Fruit fly (Drosophila melanogaster) whole organism, embryonic: Measurements from ENCODE around the gene CG15141.
A peak's percentile ranks its signal among the peaks of the same experiment; 100 is the strongest.

ENCODE experiments used
- Awh ChIP-seq: fragments of 200-800 bp; sonication (Bioruptor generic); IDR thresholded peaks from 2 replicates; pipeline ENCODE4, ENCODE4 v1.3.6; 2022; ENCODE audit warnings: missing biosample characterization, missing genetic modification characterization
- Bgb ChIP-seq: fragments of 200-800 bp; sonication (Bioruptor generic); IDR thresholded peaks from 2 replicates; pipeline ENCODE4 v1.3.6; 2022; ENCODE audit warnings: missing biosample characterization, missing genetic modification characterization; ENCODE audit not compliant: partially characterized antibody
- BtbVII ChIP-seq: fragments of 200-800 bp; sonication (Bioruptor generic); optimal IDR thresholded peaks from 3 replicates; lab custom pipeline; 2017; ENCODE audit warnings: missing biosample characterization, mild to moderate bottlenecking, missing genetic modification characterization
- C15 ChIP-seq: fragments of 200-800 bp; sonication (Bioruptor generic); IDR thresholded peaks from 3 replicates; pipeline ENCODE4 v1.3.6; 2022; ENCODE audit warnings: missing biosample characterization, missing genetic modification characterization
- CG10462 ChIP-seq: fragments of 200-800 bp; sonication (Bioruptor generic); optimal IDR thresholded peaks from 2 replicates; lab custom pipeline; 2016; ENCODE audit warnings: missing biosample characterization, missing genetic modification characterization
- CG13775 ChIP-seq: fragments of 200-800 bp; sonication (Bioruptor generic); optimal IDR thresholded peaks from 3 replicates; lab custom pipeline; 2017; ENCODE audit warnings: missing biosample characterization, mild to moderate bottlenecking, missing genetic modification characterization
- CG18476 ChIP-seq: fragments of 200-800 bp; sonication (Bioruptor generic); optimal IDR thresholded peaks from 2 replicates; lab custom pipeline; 2016; ENCODE audit warnings: missing biosample characterization, mild to moderate bottlenecking, missing genetic modification characterization
- CG2202 ChIP-seq: fragments of 200-800 bp; sonication (Bioruptor generic); optimal IDR thresholded peaks from 2 replicates; lab custom pipeline; 2018; ENCODE audit warnings: missing biosample characterization, mild to moderate bottlenecking, missing genetic modification characterization
- CG3407 ChIP-seq: fragments of 200-800 bp; sonication (Bioruptor generic); optimal IDR thresholded peaks from 2 replicates; lab custom pipeline; 2018; ENCODE audit warnings: missing biosample characterization, mild to moderate bottlenecking, missing genetic modification characterization
- CG34376 ChIP-seq: fragments of 200-800 bp; sonication (Bioruptor generic); optimal IDR thresholded peaks from 2 replicates; lab custom pipeline; 2018; ENCODE audit warnings: missing biosample characterization, mild to moderate bottlenecking, missing genetic modification characterization
- CG34422 ChIP-seq: fragments of 200-800 bp; sonication (Bioruptor generic); IDR thresholded peaks from 3 replicates; pipeline ENCODE4 v1.3.6; 2022; ENCODE audit warnings: missing biosample characterization, missing genetic modification characterization
- CG3726 ChIP-seq: fragments of 200-800 bp; sonication (Bioruptor generic); IDR thresholded peaks from 3 replicates; pipeline ENCODE4, ENCODE4 v1.3.6; 2022; ENCODE audit warnings: missing biosample characterization, missing genetic modification characterization
- CG3847 ChIP-seq: fragments of 200-800 bp; sonication (Bioruptor generic); IDR thresholded peaks from 2 replicates; pipeline ENCODE4 v1.3.6; 2022; ENCODE audit warnings: missing biosample characterization, missing genetic modification characterization
- CG42726 ChIP-seq: fragments of 200-800 bp; sonication (Bioruptor generic); IDR thresholded peaks from 2 replicates; pipeline ENCODE4 v1.3.6; 2022; ENCODE audit warnings: missing biosample characterization, missing genetic modification characterization; ENCODE audit not compliant: partially characterized antibody
- CG5180 ChIP-seq: fragments of 200-800 bp; sonication (Bioruptor generic); optimal IDR thresholded peaks from 3 replicates; lab custom pipeline; 2017; ENCODE audit warnings: missing biosample characterization, missing genetic modification characterization, mild to moderate bottlenecking, moderate library complexity, missing genetic modification reagents
- CG6654 ChIP-seq: fragments of 200-800 bp; sonication (Bioruptor generic); optimal IDR thresholded peaks from 2 replicates; lab custom pipeline; 2017; ENCODE audit warnings: missing biosample characterization, mild to moderate bottlenecking, missing genetic modification characterization
- CG7928 ChIP-seq: fragments of 200-800 bp; sonication (Bioruptor generic); optimal IDR thresholded peaks from 2 replicates; lab custom pipeline; 2017; ENCODE audit warnings: missing biosample characterization, mild to moderate bottlenecking, missing genetic modification characterization
- CG8388 ChIP-seq: fragments of 200-800 bp; sonication (Bioruptor generic); optimal IDR thresholded peaks from 2 replicates; lab custom pipeline; 2019; ENCODE audit warnings: missing biosample characterization, mild to moderate bottlenecking, missing genetic modification characterization, moderate library complexity
- Dfd ChIP-seq, 2 experiments: fragments of >200 bp; optimal IDR thresholded peaks; 2 replicates each; lab custom pipeline; 2017; ENCODE audit warnings: missing biosample characterization in 2 of 2, missing genetic modification characterization in 2 of 2
- Hmx ChIP-seq: fragments of 200-800 bp; sonication (Bioruptor generic); optimal IDR thresholded peaks from 2 replicates; lab custom pipeline; 2016; ENCODE audit warnings: missing biosample characterization, missing genetic modification characterization
- Lhr ChIP-seq: fragments of 200-800 bp; sonication (Bioruptor generic); optimal IDR thresholded peaks from 3 replicates; lab custom pipeline; 2017; ENCODE audit warnings: mild to moderate bottlenecking, missing biosample characterization, missing genetic modification reagents, missing genetic modification characterization
- Nf-YC ChIP-seq: fragments of 200-800 bp; optimal IDR thresholded peaks from 3 replicates; lab custom pipeline; 2019; ENCODE audit warnings: missing biosample characterization, mild to moderate bottlenecking, missing genetic modification characterization, moderate library complexity
- Rx ChIP-seq: fragments of 200-800 bp; sonication (Bioruptor generic); IDR thresholded peaks from 2 replicates; pipeline ENCODE4 v1.3.6; 2022; ENCODE audit warnings: missing biosample characterization, missing genetic modification characterization
- YL-1 ChIP-seq: fragments of 200-800 bp; sonication (Bioruptor generic); optimal IDR thresholded peaks from 3 replicates; lab custom pipeline; 2017; ENCODE audit warnings: missing biosample characterization, mild to moderate bottlenecking, missing genetic modification characterization
- abd-A ChIP-seq: fragments of 200-800 bp; sonication (Bioruptor generic); optimal IDR thresholded peaks from 3 replicates; lab custom pipeline; 2019; ENCODE audit warnings: missing biosample characterization, mild to moderate bottlenecking, missing genetic modification characterization, moderate library complexity
- ato ChIP-seq: fragments of 200-800 bp; sonication (Bioruptor generic); IDR thresholded peaks from 2 replicates; pipeline ENCODE4 v1.3.6; 2022; ENCODE audit warnings: missing biosample characterization, missing genetic modification characterization; ENCODE audit not compliant: partially characterized antibody
- bsh ChIP-seq, 2 experiments: fragments of 200-800 bp; sonication (Bioruptor generic); optimal IDR thresholded peaks; 2 replicates each; lab custom pipeline; 2017 to 2018; ENCODE audit warnings: mild to moderate bottlenecking in 2 of 2, missing biosample characterization in 2 of 2, missing genetic modification characterization in 2 of 2, moderate library complexity in 1 of 2
- croc ChIP-seq: fragments of 200-800 bp; sonication (Bioruptor generic); conservative IDR thresholded peaks from 3 replicates; pipeline ENCODE4 v1.3.6; 2022; ENCODE audit warnings: missing biosample characterization, missing genetic modification characterization
- cwo ChIP-seq: fragments of 200-800 bp; sonication (Bioruptor generic); optimal IDR thresholded peaks from 3 replicates; lab custom pipeline; 2017; ENCODE audit warnings: missing biosample characterization, missing genetic modification characterization, mild to moderate bottlenecking, moderate library complexity, missing genetic modification reagents
- dmrt11E ChIP-seq: fragments of 200-800 bp; sonication (Bioruptor generic); optimal IDR thresholded peaks from 3 replicates; lab custom pipeline; 2018; ENCODE audit warnings: missing biosample characterization, mild to moderate bottlenecking, missing genetic modification characterization, moderate library complexity
- dysf ChIP-seq: fragments of 200-800 bp; sonication (Bioruptor generic); IDR thresholded peaks from 3 replicates; pipeline ENCODE4 v1.3.6; 2022; ENCODE audit warnings: missing biosample characterization, missing genetic modification characterization
- fd64A ChIP-seq: fragments of 200-800 bp; sonication (Bioruptor generic); optimal IDR thresholded peaks from 3 replicates; lab custom pipeline; 2018; ENCODE audit warnings: missing biosample characterization, mild to moderate bottlenecking, missing genetic modification characterization
- fd96Cb ChIP-seq: fragments of 200-800 bp; sonication (Bioruptor generic); optimal IDR thresholded peaks from 2 replicates; lab custom pipeline; 2018; ENCODE audit warnings: missing biosample characterization, mild to moderate bottlenecking, missing genetic modification characterization, moderate library complexity
- gce ChIP-seq: fragments of 200-800 bp; sonication (Bioruptor generic); IDR thresholded peaks from 3 replicates; pipeline ENCODE4 v1.3.6; 2022; ENCODE audit warnings: missing biosample characterization, missing genetic modification characterization
- gcm2 ChIP-seq: fragments of 200-800 bp; sonication (Bioruptor generic); optimal IDR thresholded peaks from 2 replicates; lab custom pipeline; 2016; ENCODE audit warnings: missing biosample characterization, missing genetic modification characterization
- grn ChIP-seq: fragments of 200-800 bp; sonication (Bioruptor generic); optimal IDR thresholded peaks from 3 replicates; lab custom pipeline; 2017; ENCODE audit warnings: missing biosample characterization, missing genetic modification characterization
- gsb ChIP-seq: fragments of 200-800 bp; sonication (Bioruptor generic); IDR thresholded peaks from 2 replicates; pipeline ENCODE4 v1.3.6; 2022; ENCODE audit warnings: missing biosample characterization, missing genetic modification characterization
- lbe ChIP-seq: fragments of 200-800 bp; sonication (Bioruptor generic); optimal IDR thresholded peaks from 2 replicates; lab custom pipeline; 2016; ENCODE audit warnings: missing biosample characterization, mild to moderate bottlenecking, missing genetic modification characterization
- oc ChIP-seq: fragments of 200-800 bp; sonication (Bioruptor generic); optimal IDR thresholded peaks from 2 replicates; lab custom pipeline; 2018; ENCODE audit warnings: missing biosample characterization, mild to moderate bottlenecking, missing genetic modification characterization, moderate library complexity
- pho ChIP-seq: fragments of 200-800 bp; sonication (Bioruptor generic); optimal IDR thresholded peaks from 2 replicates; lab custom pipeline; 2016; ENCODE audit warnings: missing biosample characterization, missing genetic modification characterization
- pum ChIP-seq: fragments of 200-800 bp; sonication (Bioruptor generic); optimal IDR thresholded peaks from 2 replicates; lab custom pipeline; 2016; ENCODE audit warnings: missing biosample characterization, missing genetic modification characterization
- ro ChIP-seq: fragments of 200-800 bp; sonication (Bioruptor generic); IDR thresholded peaks from 2 replicates; pipeline ENCODE4 v1.3.6; 2022; ENCODE audit warnings: missing biosample characterization, missing genetic modification characterization
- run ChIP-seq: fragments of 200-800 bp; sonication (Bioruptor generic); optimal IDR thresholded peaks from 3 replicates; lab custom pipeline; 2018; ENCODE audit warnings: missing biosample characterization, mild to moderate bottlenecking, missing genetic modification characterization
- sens ChIP-seq: fragments of 200-800 bp; sonication (Bioruptor generic); peaks from one replicate; lab custom pipeline; 2016; ENCODE audit warnings: missing biosample characterization, missing genetic modification characterization
- sim ChIP-seq: fragments of 200-800 bp; sonication (Bioruptor generic); IDR thresholded peaks from 2 replicates; pipeline ENCODE4 v1.3.6; 2022; ENCODE audit warnings: missing biosample characterization, missing genetic modification characterization
- sug ChIP-seq: fragments of 200-800 bp; optimal IDR thresholded peaks from 2 replicates; lab custom pipeline; 2019; ENCODE audit warnings: missing biosample characterization, mild to moderate bottlenecking, missing genetic modification characterization, moderate library complexity
- unc-4 ChIP-seq: fragments of 200-800 bp; sonication (Bioruptor generic); IDR thresholded peaks from 2 replicates; pipeline ENCODE4 v1.3.6; 2022; ENCODE audit warnings: missing biosample characterization, missing genetic modification characterization; ENCODE audit not compliant: partially characterized antibody
- wek ChIP-seq: fragments of 200-800 bp; sonication (Bioruptor generic); optimal IDR thresholded peaks from 3 replicates; lab custom pipeline; 2018; ENCODE audit warnings: missing biosample characterization, mild to moderate bottlenecking, missing genetic modification characterization, moderate library complexity
- zfh2 ChIP-seq: fragments of 200-800 bp; sonication (Bioruptor generic); optimal IDR thresholded peaks from 2 replicates; lab custom pipeline; 2016; ENCODE audit warnings: missing biosample characterization, missing genetic modification characterization

The CG15141 gene

DNA sequence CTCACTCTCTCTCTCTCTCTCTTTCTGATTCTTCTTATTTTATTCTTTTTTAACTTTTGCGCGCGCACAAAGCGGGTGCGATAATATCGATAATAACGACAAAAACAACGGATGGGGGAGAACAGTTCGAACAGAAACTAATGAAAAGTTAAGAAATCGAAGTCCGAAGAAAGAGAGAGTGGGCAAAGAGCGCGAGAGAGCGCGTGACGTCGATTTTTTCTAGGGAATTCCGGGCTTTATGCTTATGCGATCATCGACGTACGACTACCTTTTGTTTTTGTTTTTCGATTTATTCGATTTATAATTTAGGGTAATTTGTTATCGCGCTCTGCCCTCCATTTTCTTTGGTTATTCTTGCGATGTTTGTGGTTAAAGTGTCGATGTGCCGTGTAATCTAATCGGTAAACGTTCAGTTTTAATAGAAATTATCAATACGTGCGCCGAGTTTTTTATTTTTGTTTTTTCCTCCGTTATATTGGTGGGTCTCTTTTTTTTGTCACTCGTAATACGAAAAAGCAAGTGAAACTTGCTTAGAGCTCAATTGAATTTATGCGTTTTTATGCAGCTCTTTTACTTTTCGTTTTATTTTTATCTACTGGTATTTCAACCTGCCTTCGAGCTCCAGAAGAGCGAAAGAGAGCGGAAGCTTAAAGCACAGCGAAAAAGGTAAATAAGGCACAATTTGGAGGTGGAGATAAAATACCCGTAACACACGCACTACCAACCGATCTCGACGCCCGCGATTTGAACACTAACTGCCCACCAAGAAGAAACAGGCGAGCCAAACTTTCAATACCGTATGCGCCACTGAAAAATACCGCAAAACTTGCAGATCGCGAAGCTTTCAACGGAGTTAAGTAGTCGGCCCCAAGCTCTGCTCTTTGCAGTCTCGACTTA lies 39.4 kb downstream of the CG15141 start, which contains the start of gene dl (continued):
- peak; percentile 1 for TF ChIP-seq lbe (GFP tag; lab: Kevin White, UChicago)
- TF ChIP-seq wek (GFP tag; lab: Kevin White, UChicago), result no peak
- TF ChIP-seq CG3407 (GFP tag; lab: Kevin White, UChicago), result no peak
- TF ChIP-seq CG7928 (GFP tag; lab: Kevin White, UChicago), result no peak
- no peak for TF ChIP-seq CG8388 (GFP tag; lab: Kevin White, UChicago)
- no peak for TF ChIP-seq dmrt11E (tag; lab: Kevin White, UChicago)
- no peak for TF ChIP-seq gsb (GFP tag; lab: Robert Waterston, UW)
- no peak for TF ChIP-seq croc (GFP tag; lab: Robert Waterston, UW)
- TF ChIP-seq dysf (GFP tag; lab: Robert Waterston, UW), result no peak
- TF ChIP-seq Hmx (GFP tag; lab: Kevin White, UChicago), result no peak
- TF ChIP-seq fd64A, result no peak
- TF ChIP-seq run (tag; lab: Kevin White, UChicago), result no peak
- TF ChIP-seq sim (GFP tag; lab: Robert Waterston, UW), result no peak
- no peak for TF ChIP-seq sug (tag; lab: Kevin White, UChicago)
- no peak for TF ChIP-seq cwo
- TF ChIP-seq Dfd (GFP tag; optimal IDR thresholded peaks at IDR 0.05; lab: Kevin White, UChicago), result no peak
- no peak for TF ChIP-seq CG5180 (GFP tag; lab: Kevin White, UChicago)
- TF ChIP-seq CG42726 (GFP tag; lab: Robert Waterston, UW), result no peak; the same call in 1 of the 2 replicates
- TF ChIP-seq sens, result peak; percentile 80
- no peak for TF ChIP-seq C15
- TF ChIP-seq CG13775 (GFP tag; lab: Kevin White, UChicago), result no peak
- TF ChIP-seq gce, result no peak
- TF ChIP-seq pho, result no peak
- TF ChIP-seq oc (tag; lab: Kevin White, UChicago), result no peak
- TF ChIP-seq YL-1 (GFP tag; lab: Kevin White, UChicago), result no peak
- no peak for TF ChIP-seq gcm2 (GFP tag; lab: Kevin White, UChicago)
- TF ChIP-seq ro (GFP tag; lab: Robert Waterston, UW), result no peak
- TF ChIP-seq unc-4 (GFP tag; lab: Robert Waterston, UW), result no peak
- TF ChIP-seq abd-A (tag; lab: Kevin White, UChicago), result peak; percentile 69
- no peak for TF ChIP-seq BtbVII (GFP tag; lab: Kevin White, UChicago)
- peak; percentile 46 for TF ChIP-seq CG34376 (GFP tag; lab: Kevin White, UChicago)
- TF ChIP-seq CG3726 (GFP tag; lab: Robert Waterston, UW), result no peak
- peak; percentile 35; the same call in 1 of the 2 replicates for TF ChIP-seq ato (GFP tag; lab: Robert Waterston, UW)
- no peak for TF ChIP-seq fd96Cb
- TF ChIP-seq zfh2 (GFP tag; lab: Kevin White, UChicago), result no peak
- TF ChIP-seq Lhr (GFP tag; lab: Kevin White, UChicago), result no peak
- no peak for TF ChIP-seq Nf-YC (tag; lab: Kevin White, UChicago)
- TF ChIP-seq bsh (GFP tag; optimal IDR thresholded peaks at IDR 0.05; lab: Kevin White, UChicago), result peak; percentile 2 to 43
- no peak for TF ChIP-seq pum
- TF ChIP-seq CG10462, result no peak
- no peak for TF ChIP-seq grn (GFP tag; lab: Kevin White, UChicago)
- no peak for TF ChIP-seq CG3847 (GFP tag; lab: Robert Waterston, UW)
- TF ChIP-seq Bgb (GFP tag; lab: Robert Waterston, UW), result peak; percentile 36; the same call in 1 of the 2 replicates
- TF ChIP-seq Awh, result 0 out of 2 replicates have a peak, but pooled peaks have one; percentile 7
- no peak for TF ChIP-seq CG6654
- peak; percentile 18; the same call in 1 of the 3 replicates for TF ChIP-seq CG34422 (GFP tag; lab: Robert Waterston, UW)
- TF ChIP-seq CG2202 (tag; lab: Kevin White, UChicago), result no peak
- no peak for TF ChIP-seq CG18476 (GFP tag; lab: Kevin White, UChicago)
- no peak for TF ChIP-seq Rx (GFP tag; lab: Robert Waterston, UW)
